Worm (Caenorhabditis elegans): Measurements from ENCODE around the gene sri-67.

ce11 chrV:19955171-19955570 is 32.6 kb upstream of the sri-67 start, which contains the start of gene abhd-3.1:
- TF ChIP-seq dao-5 (tag; optimal IDR thresholded peaks at IDR 0.05) (no peak), him-1 (tag; optimal IDR thresholded peaks at IDR 0.05) (no peak), W03F9.2 (tag; optimal IDR thresholded peaks at IDR 0.05) (no peak)

Data from whole organism, L4/young adult.